Worm (Caenorhabditis elegans) whole organism, midembryonic: ENCODE measurements around the gene msp-31.

Experiments
- T22C8.4 ChIP-seq: fragments of 200-800 bp; sonication (Bioruptor generic); IDR thresholded peaks from 2 replicates; pipeline ENCODE4 v1.3.6; 2022; ENCODE audit warnings: missing genetic modification characterization, missing compliant biosample characterization
- cog-1 ChIP-seq: sonication (generic microtip); optimal IDR thresholded peaks from 2 replicates; lab custom pipeline; 2016; ENCODE audit warnings: missing genetic modification characterization, missing compliant biosample characterization
- flt-1 ChIP-seq: fragments of 200-800 bp; sonication (Bioruptor generic); IDR thresholded peaks from 2 replicates; pipeline ENCODE4 v1.3.6; 2022; ENCODE audit warnings: missing genetic modification characterization, missing compliant biosample characterization
- klf-2 ChIP-seq: fragments of 200-800 bp; sonication (Bioruptor generic); conservative IDR thresholded peaks from 2 replicates; pipeline ENCODE4 v1.3.6; 2022; ENCODE audit warnings: missing genetic modification reagents, missing genetic modification characterization, missing compliant biosample characterization
- ref-1 ChIP-seq: fragments of 200-800 bp; sonication (Bioruptor generic); conservative IDR thresholded peaks from 2 replicates; pipeline ENCODE4 v1.3.6; 2022; ENCODE audit warnings: missing genetic modification reagents, missing genetic modification characterization, missing compliant biosample characterization
- tab-1 ChIP-seq: fragments of 200-800 bp; sonication (Bioruptor generic); IDR thresholded peaks from 2 replicates; pipeline ENCODE4 v1.3.6; 2022; ENCODE audit warnings: missing genetic modification characterization, missing compliant biosample characterization
- ztf-23 ChIP-seq: fragments of 200-800 bp; sonication (Bioruptor generic); IDR thresholded peaks from 2 replicates; pipeline ENCODE4 v1.3.6; 2022; ENCODE audit warnings: missing genetic modification reagents, missing genetic modification characterization, missing compliant biosample characterization
- ztf-29 ChIP-seq: fragments of 200-800 bp; sonication (Bioruptor generic); IDR thresholded peaks from 2 replicates; pipeline ENCODE4 v1.3.6; 2022; ENCODE audit warnings: missing genetic modification reagents, missing genetic modification characterization, missing compliant biosample characterization

ce11 chrII:4874335-4874861 lies 42.0 kb downstream of the msp-31 start, which contains the start of gene F11G11.15:
- TF ChIP-seq T22C8.4 (no peak), ztf-23 (GFP tag; lab: Robert Waterston, UW) (no peak), ztf-29 (no peak), tab-1 (GFP tag; lab: Robert Waterston, UW) (no peak), flt-1 (no peak), klf-2 (GFP tag; lab: Robert Waterston, UW) (no peak), ref-1 (GFP tag; lab: Robert Waterston, UW) (no peak), cog-1 (no peak)
